Worm (Caenorhabditis elegans): ENCODE data around the gene fbxa-197.

DNA sequence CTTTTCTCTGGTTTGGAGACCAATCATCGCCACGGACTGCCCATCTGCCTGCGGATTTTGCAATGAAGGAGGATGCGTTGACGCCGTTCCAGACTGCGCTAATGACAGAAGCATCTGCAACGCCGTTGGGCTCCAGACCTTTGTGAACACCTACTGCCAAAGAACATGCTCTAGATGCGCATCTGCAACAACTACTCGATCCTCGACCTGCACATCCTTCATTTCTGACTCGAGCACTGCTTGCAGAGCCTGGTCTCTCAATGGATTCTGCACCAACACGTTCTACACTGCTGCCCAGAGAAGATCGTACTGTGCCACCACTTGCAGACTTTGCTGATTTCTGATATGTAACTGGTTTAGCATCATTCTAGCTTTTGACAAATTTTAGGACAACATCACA is 33.1 kb downstream of the fbxa-197 start:
- TF ChIP-seq ref-1 (GFP tag; conservative IDR thresholded peaks at IDR 0.05) (no peak), flt-1 (GFP tag; IDR thresholded peaks at IDR 0.05) (no peak), cog-1 (tag; optimal IDR thresholded peaks at IDR 0.05) (no peak), med-1 (GFP tag; optimal IDR thresholded peaks at IDR 0.05; ENCODE audit: insufficient read depth) (no peak)
